Worm (Caenorhabditis elegans): ENCODE measurements around the gene idpp-12.

The idpp-12 gene

DNA sequence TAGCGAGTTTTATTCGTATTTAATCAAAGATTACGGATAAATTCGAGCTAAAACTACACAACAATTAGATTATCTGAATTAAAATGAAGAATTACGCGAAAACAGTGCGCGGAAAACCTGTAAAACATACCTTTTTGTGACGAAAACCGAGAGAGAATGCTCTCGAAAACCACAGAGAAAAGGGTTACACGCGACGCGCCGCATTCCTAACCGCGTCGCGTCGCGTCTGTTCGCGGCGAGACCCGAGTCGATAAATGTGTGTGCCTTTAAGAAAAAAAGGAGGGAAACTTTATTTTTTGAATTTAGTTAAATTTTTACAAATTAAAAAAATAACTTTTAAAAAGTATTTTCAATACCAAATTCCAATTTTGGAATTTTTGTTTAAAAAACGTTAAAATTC, 34.9 kb downstream of the idpp-12 start, which contains the start of gene hrpa-1 (continued):
- TF ChIP-seq tag-97 (GFP tag; IDR thresholded peaks at IDR 0.05): no peak
- peak; percentile 60 for TF ChIP-seq F37D6.2 (tag; optimal IDR thresholded peaks at IDR 0.05)
- no peak for TF ChIP-seq unc-62 (GFP tag; optimal IDR thresholded peaks at IDR 0.05 in 1 of 2)
- no peak for TF ChIP-seq unc-62 (tag; optimal IDR thresholded peaks at IDR 0.05)
- 0 out of 2 replicates have a peak, but pooled peaks have one; percentile 8 for TF ChIP-seq vab-7 (GFP tag; IDR thresholded peaks at IDR 0.05)
- TF ChIP-seq zip-11 (GFP tag; IDR thresholded peaks at IDR 0.05): no peak
- no peak for TF ChIP-seq F44E2.7 (GFP tag; IDR thresholded peaks at IDR 0.05)
- TF ChIP-seq mdt-29 (GFP tag; IDR thresholded peaks at IDR 0.05): no peak
- TF ChIP-seq ZK337.2 (GFP tag; IDR thresholded peaks at IDR 0.05): no peak
- TF ChIP-seq skn-1 (tag; optimal IDR thresholded peaks at IDR 0.05): no peak
- TF ChIP-seq lsy-2 (tag; optimal IDR thresholded peaks at IDR 0.05): peak; percentile 40 to 95
- no peak for TF ChIP-seq nhr-111 (GFP tag; optimal IDR thresholded peaks at IDR 0.05)
- no peak for TF ChIP-seq ceh-44 (GFP tag; IDR thresholded peaks at IDR 0.05)
- no peak for TF ChIP-seq madf-5 (GFP tag; IDR thresholded peaks at IDR 0.05)
- no peak for TF ChIP-seq pqm-1 (tag; optimal IDR thresholded peaks at IDR 0.05)
- TF ChIP-seq jun-1 (tag; optimal IDR thresholded peaks at IDR 0.05): no peak
- TF ChIP-seq mxl-3 (GFP tag; optimal IDR thresholded peaks at IDR 0.05): no peak
- TF ChIP-seq lin-1 (GFP tag; IDR thresholded peaks at IDR 0.05): no peak
- peak; percentile 61 for TF ChIP-seq spr-1 (tag; optimal IDR thresholded peaks at IDR 0.05)
- peak in 1 of 2 experiments; percentile 14 for TF ChIP-seq daf-16 (GFP tag; optimal IDR thresholded peaks at IDR 0.05)
- peak; percentile 50 for TF ChIP-seq daf-16 (tag; optimal IDR thresholded peaks at IDR 0.05)
- TF ChIP-seq nhr-237 (tag; optimal IDR thresholded peaks at IDR 0.05): no peak
- peak; percentile 63 for TF ChIP-seq fkh-10 (GFP tag; optimal IDR thresholded peaks at IDR 0.05)
- no peak for TF ChIP-seq php-3 (GFP tag; IDR thresholded peaks at IDR 0.05)
- no peak for TF ChIP-seq set-16 (GFP tag; IDR thresholded peaks at IDR 0.05)
- peak; percentile 94 for TF ChIP-seq ama-1 (optimal IDR thresholded peaks at IDR 0.05)
- TF ChIP-seq zag-1 (tag; optimal IDR thresholded peaks at IDR 0.05): no peak
- peak in 1 of 2 experiments; percentile 64 for TF ChIP-seq hif-1 (tag; optimal IDR thresholded peaks at IDR 0.05)
- no peak for TF ChIP-seq attf-4 (tag; optimal IDR thresholded peaks at IDR 0.05)
- peak; percentile 98 for TF ChIP-seq dpl-1 (GFP tag; optimal IDR thresholded peaks at IDR 0.05)
- no peak for TF ChIP-seq nhr-42 (GFP tag; IDR thresholded peaks at IDR 0.05)
- TF ChIP-seq dve-1 (tag; optimal IDR thresholded peaks at IDR 0.05; ENCODE audit: insufficient read depth): peak; percentile 85
- no peak for TF ChIP-seq Y75B8A.6 (GFP tag; IDR thresholded peaks at IDR 0.05)
- no peak for TF ChIP-seq egl-27 (tag; optimal IDR thresholded peaks at IDR 0.05)
- TF ChIP-seq Y5F2A.4 (GFP tag; optimal IDR thresholded peaks at IDR 0.05): no peak
- TF ChIP-seq nhr-11 (tag; optimal IDR thresholded peaks at IDR 0.05): peak; percentile 51
- TF ChIP-seq snpc-4 (tag; optimal IDR thresholded peaks at IDR 0.05): peak; percentile 39
- peak; percentile 87 for TF ChIP-seq hlh-30 (tag; optimal IDR thresholded peaks at IDR 0.05; ENCODE audit: insufficient read depth)
- TF ChIP-seq F26F4.8 (GFP tag; conservative IDR thresholded peaks at IDR 0.05): no peak
- no peak for TF ChIP-seq dmd-9 (GFP tag; IDR thresholded peaks at IDR 0.05)
- TF ChIP-seq ZK546.5 (tag; optimal IDR thresholded peaks at IDR 0.05): peak in 1 of 2 experiments; percentile 39
- no peak for TF ChIP-seq ceh-32 (tag; optimal IDR thresholded peaks at IDR 0.05; ENCODE audit: poor library complexity)
- TF ChIP-seq T20F7.1 (GFP tag; optimal IDR thresholded peaks at IDR 0.05): no peak
- TF ChIP-seq fos-1 (tag; optimal IDR thresholded peaks at IDR 0.05): no peak
- no peak for TF ChIP-seq nhr-76 (tag; optimal IDR thresholded peaks at IDR 0.05)
- peak; percentile 66; the same call in 1 of the 2 replicates for TF ChIP-seq ceh-20 (GFP tag; IDR thresholded peaks at IDR 0.05)
- peak; percentile 76 for TF ChIP-seq rbr-2 (tag; optimal IDR thresholded peaks at IDR 0.05)
- TF ChIP-seq cey-2 (tag; optimal IDR thresholded peaks at IDR 0.05; ENCODE audit: borderline replicate concordance, insufficient read depth): no peak
- no peak for TF ChIP-seq spr-3 (GFP tag; optimal IDR thresholded peaks at IDR 0.05)
- no peak for TF ChIP-seq dmd-8 (GFP tag; IDR thresholded peaks at IDR 0.05)
- peak; percentile 83 for TF ChIP-seq lin-38 (GFP tag; IDR thresholded peaks at IDR 0.05)
- no peak for TF ChIP-seq F49E8.2 (tag; optimal IDR thresholded peaks at IDR 0.05; ENCODE audit: borderline replicate concordance)
